Worm (Caenorhabditis elegans) whole organism, L4/young adult: ENCODE data around the gene K12H6.8.

Source experiments
- W03F9.2 ChIP-seq: fragments of 150-350 bp; optimal IDR thresholded peaks from 2 replicates; lab custom pipeline; 2014; ENCODE audit warnings: missing biosample characterization, missing genetic modification characterization
- dao-5 ChIP-seq: sonication (generic microtip); optimal IDR thresholded peaks from 2 replicates; lab custom pipeline; 2016; ENCODE audit warnings: missing genotype, missing genetic modification characterization, moderate library complexity, missing compliant biosample characterization
- him-1 ChIP-seq: sonication (generic microtip); optimal IDR thresholded peaks from 2 replicates; lab custom pipeline; 2016; ENCODE audit warnings: missing genotype, missing genetic modification reagents, missing genetic modification characterization, missing compliant biosample characterization

The K12H6.8 gene

ce11 chrII:2802804-2803586, 24.7 kb upstream of the K12H6.8 start:
- no peak for TF ChIP-seq dao-5 (tag; lab: Kevin White, UChicago)
- no peak for TF ChIP-seq him-1 (tag; lab: Kevin White, UChicago)
- TF ChIP-seq W03F9.2 (tag; lab: Kevin White, UChicago): no peak

- TF ChIP-seq him-1 (tag; lab: Kevin White, UChicago) (no peak), W03F9.2 (tag; lab: Kevin White, UChicago) (no peak), dao-5 (tag; lab: Kevin White, UChicago) (no peak)
These were observed 23.5 kb upstream of the K12H6.8 start for ce11 chrII:2804245-2804644.

- TF ChIP-seq him-1 (tag; lab: Kevin White, UChicago): no peak
- no peak for TF ChIP-seq W03F9.2 (tag; lab: Kevin White, UChicago)
- TF ChIP-seq dao-5 (tag; lab: Kevin White, UChicago): no peak
These were observed 22.7 kb upstream of the K12H6.8 start for ce11 chrII:2804949-2805348.

ce11 chrII:2805566-2805965, 22.1 kb upstream of the K12H6.8 start:
- TF ChIP-seq dao-5 (tag; lab: Kevin White, UChicago) (no peak), him-1 (tag; lab: Kevin White, UChicago) (no peak), W03F9.2 (tag; lab: Kevin White, UChicago) (no peak)

- no peak for TF ChIP-seq him-1 (tag; lab: Kevin White, UChicago)
- no peak for TF ChIP-seq dao-5 (tag; lab: Kevin White, UChicago)
- no peak for TF ChIP-seq W03F9.2 (tag; lab: Kevin White, UChicago)
These were observed 20.0 kb upstream of the K12H6.8 start, which contains the start of gene K12H6.12 for ce11 chrII:2807674-2808206. Gene K12H6.12 (plus strand): TSS chrII:2808156.

ce11 chrII:2815017-2815416, 12.7 kb upstream of the K12H6.8 start:
- no peak for TF ChIP-seq W03F9.2 (tag; lab: Kevin White, UChicago)
- no peak for TF ChIP-seq dao-5 (tag; lab: Kevin White, UChicago)
- no peak for TF ChIP-seq him-1 (tag; lab: Kevin White, UChicago)

ce11 chrII:2815444-2815843, 12.3 kb upstream of the K12H6.8 start, which contains the start of gene K12H6.2:
Gene K12H6.2 (minus strand): TSS chrII:2815544.
- no peak for TF ChIP-seq W03F9.2 (tag; lab: Kevin White, UChicago)
- no peak for TF ChIP-seq dao-5 (tag; lab: Kevin White, UChicago)
- TF ChIP-seq him-1 (tag; lab: Kevin White, UChicago): no peak

- no peak for TF ChIP-seq dao-5 (tag; lab: Kevin White, UChicago)
These were observed 11.0 kb upstream of the K12H6.8 start, which contains the start of gene set-13 for ce11 chrII:2816676-2817075. Gene set-13 (plus strand): TSS chrII:2816976.

- TF ChIP-seq him-1 (tag; lab: Kevin White, UChicago) (no peak), dao-5 (tag; lab: Kevin White, UChicago) (no peak), W03F9.2 (tag; lab: Kevin White, UChicago) (no peak)
These were observed 5.2 kb upstream of the K12H6.8 start, which contains the start of the genes fut-4 and K12H6.10 for ce11 chrII:2822435-2822920. Gene fut-4 (minus strand): TSS chrII:2822535. Gene K12H6.10 (plus strand): TSS chrII:2822870.

ce11 chrII:2824169-2824568, 3.5 kb upstream of the K12H6.8 start, which contains the start of the genes K12H6.4 and K12H6.9:
Gene K12H6.4 (minus strand): TSS chrII:2824269.
Gene K12H6.9 (plus strand): TSS chrII:2824404.
- no peak for TF ChIP-seq W03F9.2 (tag; lab: Kevin White, UChicago)
- no peak for TF ChIP-seq dao-5 (tag; lab: Kevin White, UChicago)
- TF ChIP-seq him-1 (tag; lab: Kevin White, UChicago): no peak

ce11 chrII:2826073-2826472, 1.6 kb upstream of the K12H6.8 start, which contains the start of gene K12H6.5:
Gene K12H6.5 (minus strand): TSS chrII:2826173.
- no peak for TF ChIP-seq W03F9.2 (tag; lab: Kevin White, UChicago)
- no peak for TF ChIP-seq him-1 (tag; lab: Kevin White, UChicago)
- TF ChIP-seq dao-5 (tag; lab: Kevin White, UChicago): no peak

ce11 chrII:2829482-2829881, 1.8 kb downstream of the K12H6.8 start:
- TF ChIP-seq him-1 (tag; lab: Kevin White, UChicago) (no peak), dao-5 (tag; lab: Kevin White, UChicago) (no peak), W03F9.2 (tag; lab: Kevin White, UChicago) (no peak)

- TF ChIP-seq dao-5 (tag; lab: Kevin White, UChicago) (no peak), W03F9.2 (tag; lab: Kevin White, UChicago) (no peak), him-1 (tag; lab: Kevin White, UChicago) (no peak)
These were observed 2.4 kb downstream of the K12H6.8 start for ce11 chrII:2830144-2830543.
